Fruit fly (Drosophila melanogaster): Measurements from ENCODE around the gene Ca-alpha1T.

Ca-alpha1T gene

dm6 chrX:6090809-6091667 is 101.2 kb downstream of the Ca-alpha1T start, which contains the start of the genes Nep1 and Mipp2 (continued):
- TF ChIP-seq CG11696 (GFP tag; IDR thresholded peaks at IDR 0.05) (no peak), gsb (GFP tag; IDR thresholded peaks at IDR 0.05) (0 out of 2 replicates have a peak, but pooled peaks have one; percentile 13), H15 (GFP tag; IDR thresholded peaks at IDR 0.05) (no peak), odd (GFP tag; optimal IDR thresholded peaks at IDR 0.05) (no peak), tio (GFP tag; optimal IDR thresholded peaks at IDR 0.05) (no peak), shn (GFP tag; optimal IDR thresholded peaks at IDR 0.05) (peak; percentile 26), Ada2b (GFP tag; IDR thresholded peaks at IDR 0.05) (0 out of 2 replicates have a peak, but pooled peaks have one; percentile 6), sima (GFP tag; optimal IDR thresholded peaks at IDR 0.05) (no peak), CG6254 (GFP tag; optimal IDR thresholded peaks at IDR 0.05) (no peak), fd64A (GFP tag; optimal IDR thresholded peaks at IDR 0.05) (no peak), ato (GFP tag; IDR thresholded peaks at IDR 0.05; ENCODE audit: partially characterized antibody) (no peak), Atf3 (GFP tag; optimal IDR thresholded peaks at IDR 0.05) (no peak), Nf-YA (GFP tag; IDR thresholded peaks at IDR 0.05) (no peak), dmrt99B (tag; optimal IDR thresholded peaks at IDR 0.05) (no peak), Doc2 (GFP tag; IDR thresholded peaks at IDR 0.05) (no peak), jigr1 (GFP tag; IDR thresholded peaks at IDR 0.05) (no peak), HLH3B (GFP tag; IDR thresholded peaks at IDR 0.05) (peak; percentile 32; the same call in 1 of the 2 replicates), Scr (GFP tag; IDR thresholded peaks at IDR 0.05; ENCODE audit: partially characterized antibody) (no peak), Adf1 (GFP tag; IDR thresholded peaks at IDR 0.05) (no peak), CG11456 (GFP tag; IDR thresholded peaks at IDR 0.05) (no peak), CG17802 (tag; optimal IDR thresholded peaks at IDR 0.05) (no peak), Max (GFP tag; optimal IDR thresholded peaks at IDR 0.05) (no peak), phol (tag; optimal IDR thresholded peaks at IDR 0.05) (no peak), kay (GFP tag; optimal IDR thresholded peaks at IDR 0.05) (no peak), CG8944 (GFP tag; optimal IDR thresholded peaks at IDR 0.05) (peak; percentile 22), nerfin-2 (GFP tag; IDR thresholded peaks at IDR 0.05; ENCODE audit: partially characterized antibody) (no peak), CG10654 (GFP tag; optimal IDR thresholded peaks at IDR 0.05) (no peak), Jarid2 (GFP tag; optimal IDR thresholded peaks at IDR 0.05) (no peak), ATbp (GFP tag; optimal IDR thresholded peaks at IDR 0.05) (peak; percentile 11), row (GFP tag; IDR thresholded peaks at IDR 0.05) (peak; percentile 89), Aef1 (GFP tag; IDR thresholded peaks at IDR 0.05) (peak; percentile 64), CG10565 (GFP tag; optimal IDR thresholded peaks at IDR 0.05) (no peak), bowl (GFP tag; IDR thresholded peaks at IDR 0.05) (no peak), CG18619 (GFP tag; optimal IDR thresholded peaks at IDR 0.05) (no peak), trem (tag; optimal IDR thresholded peaks at IDR 0.05) (no peak), pita (GFP tag; optimal IDR thresholded peaks at IDR 0.05) (no peak), CG4404 (GFP tag; IDR thresholded peaks at IDR 0.05) (no peak), CG33213 (GFP tag; optimal IDR thresholded peaks at IDR 0.05) (no peak), CG10979 (tag; optimal IDR thresholded peaks at IDR 0.05) (no peak), btn (GFP tag; optimal IDR thresholded peaks at IDR 0.05) (no peak), repo (GFP tag; optimal IDR thresholded peaks at IDR 0.05) (no peak), Asciz (GFP tag; optimal IDR thresholded peaks at IDR 0.05) (no peak), crol (GFP tag; IDR thresholded peaks at IDR 0.05) (no peak)

Measured in whole organism, embryonic.